Fruit fly (Drosophila melanogaster): ENCODE data around the gene CG14671.

- TF ChIP-seq CG14711 (tag; optimal IDR thresholded peaks at IDR 0.05): peak; percentile 65
- TF ChIP-seq Crg-1 (GFP tag; optimal IDR thresholded peaks at IDR 0.05): no peak
- peak; percentile 44 for TF ChIP-seq Clk (GFP tag; optimal IDR thresholded peaks at IDR 0.05)
- TF ChIP-seq pad (GFP tag; optimal IDR thresholded peaks at IDR 0.05): peak; percentile 42
- no peak for TF ChIP-seq kay (GFP tag; ENCODE audit: borderline replicate concordance)
- no peak for TF ChIP-seq toe (GFP tag; optimal IDR thresholded peaks at IDR 0.05)
- peak; percentile 13 for TF ChIP-seq cic (GFP tag; optimal IDR thresholded peaks at IDR 0.05)
- peak; percentile 77 for TF ChIP-seq Mnt (GFP tag; optimal IDR thresholded peaks at IDR 0.05)
Measured at dm6 chr3R:5568590-5568989, 4.0 kb upstream of the CG14671 start, which contains the start of the genes CG2931 and Rheb.

Data from whole organism, adult.